Fruit fly (Drosophila melanogaster) whole organism: ENCODE data around the gene CG17234.

Experiments
- Dll ChIP-seq: fragments of >200 bp; optimal IDR thresholded peaks from 2 replicates; lab custom pipeline; 2017
- EcR ChIP-seq, 2 experiments: fragments of >200 bp; optimal IDR thresholded peaks; 2 replicates each; lab custom pipeline; 2017; ENCODE audit warnings: missing biosample characterization in 2 of 2, missing genetic modification characterization in 2 of 2, missing genetic modification reagents in 2 of 2
- pan ChIP-seq: fragments of >200 bp; optimal IDR thresholded peaks from 2 replicates; lab custom pipeline; 2017
- psq ChIP-seq: fragments of >200 bp; optimal IDR thresholded peaks from 2 replicates; lab custom pipeline; 2017
- usp ChIP-seq: fragments of >200 bp; optimal IDR thresholded peaks from 2 replicates; lab custom pipeline; 2017; ENCODE audit warnings: missing biosample characterization, missing genetic modification characterization, mixed read lengths

DNA sequence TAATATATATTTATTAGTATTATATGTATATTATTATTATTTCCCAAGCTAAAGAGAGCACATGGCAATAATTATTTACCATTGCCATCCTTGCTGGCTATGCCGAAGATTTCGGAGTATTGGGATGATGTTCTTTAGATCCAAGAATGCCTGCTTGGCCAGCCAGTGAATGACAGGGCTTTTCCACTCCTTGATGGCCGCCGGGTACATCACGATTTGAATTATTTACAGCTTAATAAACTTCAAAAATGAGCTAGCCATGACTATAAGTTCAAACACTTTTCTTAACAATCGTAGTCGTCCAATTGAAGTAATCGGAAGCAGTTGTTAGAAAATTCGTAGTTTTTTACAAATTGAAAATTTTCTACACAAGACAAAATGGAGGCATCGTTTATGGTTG is 47.0 kb downstream of the CG17234 start, which contains the start of gene CG31949:
- no peak for TF ChIP-seq EcR (GFP tag; optimal IDR thresholded peaks at IDR 0.05; lab: Kevin White, UChicago)
- TF ChIP-seq usp (GFP tag; lab: Kevin White, UChicago), result no peak
- TF ChIP-seq psq, result no peak
- TF ChIP-seq pan (lab: Kevin White, UChicago), result no peak
- no peak for TF ChIP-seq Dll (lab: Kevin White, UChicago)
